Comparison of ENCODE assay signal across 1 fruit fly cellular context in the genomic region with DNA sequence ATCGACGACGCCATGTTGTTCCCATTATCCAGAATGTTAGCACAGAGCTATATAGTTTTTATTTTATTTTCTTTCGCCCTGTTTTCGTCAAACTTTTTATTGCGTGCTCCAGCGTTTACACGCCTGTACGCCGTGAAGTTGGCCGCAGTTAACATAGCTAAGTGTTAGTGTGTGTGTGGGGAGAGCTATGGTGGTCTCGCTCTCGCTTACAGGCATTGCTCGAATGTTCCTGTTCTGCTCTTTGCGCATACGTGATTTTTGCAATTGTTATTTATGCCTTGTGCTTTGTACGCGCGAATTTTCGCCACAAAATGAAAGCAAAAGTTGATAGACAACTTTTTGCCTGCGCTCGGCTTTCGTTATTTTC.
A peak's percentile ranks its signal among the peaks of the same experiment; 100 is the strongest.
TF ChIP-seq lines count a peak whose summit lies in the region.

No protein-coding gene starts in this region.

TF ChIP-seq in whole organism, embryonic, 481 proteins besides CTCF, POLR2A, EP300 and RAD21 (continued from another document and continues in another):
- TF ChIP-seq bab2 (GFP tag; optimal IDR thresholded peaks at IDR 0.05; lab: Kevin White, UChicago) (no peak), ranshi (GFP tag; IDR thresholded peaks at IDR 0.05; lab: Robert Waterston, UW) (no peak; the same call in 1 of the 2 replicates), CG33213 (GFP tag; optimal IDR thresholded peaks at IDR 0.05; lab: Kevin White, UChicago) (peak; percentile 36), CG17912 (GFP tag; optimal IDR thresholded peaks at IDR 0.05; lab: Kevin White, UChicago) (peak; percentile 82), Atf3 (GFP tag; optimal IDR thresholded peaks at IDR 0.05; lab: Kevin White, UChicago) (no peak), stwl (tag; optimal IDR thresholded peaks at IDR 0.05; lab: Kevin White, UChicago) (peak; percentile 16), H2.0 (GFP tag; IDR thresholded peaks at IDR 0.05; lab: Robert Waterston, UW) (no peak), CG9876 (GFP tag; optimal IDR thresholded peaks at IDR 0.05; lab: Kevin White, UChicago) (no peak), Six4 (GFP tag; optimal IDR thresholded peaks at IDR 0.05; lab: Kevin White, UChicago) (no peak), caup (GFP tag; optimal IDR thresholded peaks at IDR 0.05; lab: Kevin White, UChicago; ENCODE audit: severe bottlenecking) (peak; percentile 58), HHEX (GFP tag; optimal IDR thresholded peaks at IDR 0.05; lab: Kevin White, UChicago) (peak; percentile 39), dysf (GFP tag; IDR thresholded peaks at IDR 0.05; lab: Robert Waterston, UW) (peak; percentile 5; the same call in 1 of the 3 replicates), gsb-n (tag; optimal IDR thresholded peaks at IDR 0.05; lab: Kevin White, UChicago) (no peak), HLH3B (GFP tag; IDR thresholded peaks at IDR 0.05; lab: Robert Waterston, UW) (no peak), CG11695 (GFP tag; IDR thresholded peaks at IDR 0.05; lab: Robert Waterston, UW) (no peak), Nf-YA (GFP tag; IDR thresholded peaks at IDR 0.05; lab: Robert Waterston, UW) (no peak; the same call in 1 of the 2 replicates), fd64A (GFP tag; optimal IDR thresholded peaks at IDR 0.05; lab: Kevin White, UChicago) (no peak), CG14710 (tag; optimal IDR thresholded peaks at IDR 0.05; lab: Kevin White, UChicago) (peak; percentile 27), vfl (GFP tag; optimal IDR thresholded peaks at IDR 0.05; lab: Kevin White, UChicago) (no peak), crol (GFP tag; IDR thresholded peaks at IDR 0.05; lab: Robert Waterston, UW) (no peak), insv (GFP tag; optimal IDR thresholded peaks at IDR 0.05; lab: Kevin White, UChicago) (peak in 1 of 2 experiments; percentile 29), salm (tag; optimal IDR thresholded peaks at IDR 0.05; lab: Kevin White, UChicago) (no peak), ab (GFP tag; optimal IDR thresholded peaks at IDR 0.05; lab: Kevin White, UChicago) (no peak), fd3F (GFP tag; optimal IDR thresholded peaks at IDR 0.05; lab: Kevin White, UChicago) (no peak), sd (tag; optimal IDR thresholded peaks at IDR 0.05; lab: Kevin White, UChicago) (peak; percentile 78), mam (GFP tag; optimal IDR thresholded peaks at IDR 0.05; lab: Kevin White, UChicago) (no peak), ac (GFP tag; optimal IDR thresholded peaks at IDR 0.05; lab: Kevin White, UChicago) (no peak), lov (optimal IDR thresholded peaks at IDR 0.05; lab: Kevin White, UChicago) (no peak), lov (GFP tag; IDR thresholded peaks at IDR 0.05; lab: Robert Waterston, UW) (peak; percentile 82; the same call in 2 of the 3 replicates), CG32767 (GFP tag; IDR thresholded peaks at IDR 0.05; lab: Robert Waterston, UW) (0 out of 2 replicates have a peak, but pooled peaks have one; percentile 31), CG15073 (GFP tag; optimal IDR thresholded peaks at IDR 0.05; lab: Kevin White, UChicago) (no peak), crp (GFP tag; optimal IDR thresholded peaks at IDR 0.05; lab: Kevin White, UChicago) (no peak), Trl (optimal IDR thresholded peaks at IDR 0.05; lab: Kevin White, UChicago) (no peak), Trl (GFP tag; optimal IDR thresholded peaks at IDR 0.05; lab: Kevin White, UChicago) (no peak), ro (GFP tag; IDR thresholded peaks at IDR 0.05; lab: Robert Waterston, UW) (no peak), sug (tag; optimal IDR thresholded peaks at IDR 0.05; lab: Kevin White, UChicago) (peak; percentile 21), exex (tag; optimal IDR thresholded peaks at IDR 0.05; lab: Kevin White, UChicago) (no peak), CG1832 (GFP tag; optimal IDR thresholded peaks at IDR 0.05; lab: Kevin White, UChicago) (peak; percentile 86), CG5953 (GFP tag; IDR thresholded peaks at IDR 0.05; lab: Robert Waterston, UW) (no peak), CG10366 (GFP tag; IDR thresholded peaks at IDR 0.05; lab: Robert Waterston, UW) (peak; percentile 13; the same call in 1 of the 2 replicates), CrebB (tag; optimal IDR thresholded peaks at IDR 0.05; lab: Kevin White, UChicago) (no peak), nerfin-2 (GFP tag; IDR thresholded peaks at IDR 0.05; lab: Robert Waterston, UW; ENCODE audit: partially characterized antibody) (peak; percentile 42; the same call in 1 of the 2 replicates), amos (GFP tag; IDR thresholded peaks at IDR 0.05; lab: Robert Waterston, UW; ENCODE audit: partially characterized antibody) (peak; percentile 15; the same call in 1 of the 2 replicates), CG31441 (GFP tag; IDR thresholded peaks at IDR 0.05; lab: Robert Waterston, UW) (no peak), CHES-1-like (GFP tag; optimal IDR thresholded peaks at IDR 0.05; lab: Kevin White, UChicago) (peak; percentile 61), Xrp1 (GFP tag; IDR thresholded peaks at IDR 0.05; lab: Robert Waterston, UW) (no peak), MTF-1 (GFP tag; optimal IDR thresholded peaks at IDR 0.05; lab: Kevin White, UChicago; ENCODE audit: borderline replicate concordance) (peak; percentile 64), CG8924 (tag; optimal IDR thresholded peaks at IDR 0.05; lab: Kevin White, UChicago) (peak; percentile 68), schlank (tag; optimal IDR thresholded peaks at IDR 0.05; lab: Kevin White, UChicago) (no peak), jumu (GFP tag; optimal IDR thresholded peaks at IDR 0.05; lab: Kevin White, UChicago) (no peak), bbx (GFP tag; IDR thresholded peaks at IDR 0.05; lab: Robert Waterston, UW; ENCODE audit: partially characterized antibody) (peak; percentile 25; the same call in 1 of the 2 replicates), CG1024 (GFP tag; IDR thresholded peaks at IDR 0.05; lab: Robert Waterston, UW) (peak; percentile 51), NC2β (GFP tag; optimal IDR thresholded peaks at IDR 0.05; lab: Kevin White, UChicago) (peak; percentile 30), CG11093 (GFP tag; IDR thresholded peaks at IDR 0.05; lab: Robert Waterston, UW) (peak; percentile 27; the same call in 1 of the 3 replicates), Lhr (GFP tag; optimal IDR thresholded peaks at IDR 0.05; lab: Kevin White, UChicago) (no peak), Max (GFP tag; optimal IDR thresholded peaks at IDR 0.05; lab: Kevin White, UChicago) (peak; percentile 15), Tbp (GFP tag; optimal IDR thresholded peaks at IDR 0.05; lab: Kevin White, UChicago) (no peak), danr (GFP tag; IDR thresholded peaks at IDR 0.05; lab: Robert Waterston, UW) (no peak), Ets97D (GFP tag; optimal IDR thresholded peaks at IDR 0.05; lab: Kevin White, UChicago) (peak; percentile 75), CoRest (tag; optimal IDR thresholded peaks at IDR 0.05; lab: Kevin White, UChicago) (no peak), Ada2b (GFP tag; IDR thresholded peaks at IDR 0.05; lab: Robert Waterston, UW) (no peak), ftz-f1 (GFP tag; optimal IDR thresholded peaks at IDR 0.05; lab: Kevin White, UChicago) (no peak), CG14014 (GFP tag; IDR thresholded peaks at IDR 0.05; lab: Robert Waterston, UW) (no peak), CG17829 (tag; optimal IDR thresholded peaks at IDR 0.05; lab: Kevin White, UChicago) (peak; percentile 9), Eip74EF (GFP tag; optimal IDR thresholded peaks at IDR 0.05; lab: Kevin White, UChicago) (no peak), HLHmδ (GFP tag; optimal IDR thresholded peaks at IDR 0.05; lab: Kevin White, UChicago) (peak; percentile 68), sc (optimal IDR thresholded peaks at IDR 0.05; lab: Kevin White, UChicago) (no peak), sc (GFP tag; optimal IDR thresholded peaks at IDR 0.05; lab: Kevin White, UChicago) (no peak), CG6683 (GFP tag; optimal IDR thresholded peaks at IDR 0.05; lab: Kevin White, UChicago) (no peak), CG2120 (GFP tag; optimal IDR thresholded peaks at IDR 0.05; lab: Kevin White, UChicago) (no peak), cg (GFP tag; optimal IDR thresholded peaks at IDR 0.05; lab: Kevin White, UChicago) (peak; percentile 91), Dll (GFP tag; IDR thresholded peaks at IDR 0.05; lab: Robert Waterston, UW; ENCODE audit: partially characterized antibody) (no peak), Dfd (GFP tag; optimal IDR thresholded peaks at IDR 0.05; lab: Kevin White, UChicago) (no peak), Dref (GFP tag; IDR thresholded peaks at IDR 0.05; lab: Robert Waterston, UW) (no peak), CG1233 (GFP tag; optimal IDR thresholded peaks at IDR 0.05; lab: Kevin White, UChicago) (peak; percentile 41), CG7839 (tag; optimal IDR thresholded peaks at IDR 0.05; lab: Kevin White, UChicago) (no peak), gt (GFP tag; IDR thresholded peaks at IDR 0.05; lab: Robert Waterston, UW) (peak; percentile 45; the same call in 1 of the 2 replicates), grn (GFP tag; optimal IDR thresholded peaks at IDR 0.05; lab: Kevin White, UChicago) (no peak), Atf6 (GFP tag; IDR thresholded peaks at IDR 0.05; lab: Robert Waterston, UW) (no peak), btn (GFP tag; optimal IDR thresholded peaks at IDR 0.05; lab: Kevin White, UChicago) (no peak), Gug (GFP tag; IDR thresholded peaks at IDR 0.05; lab: Robert Waterston, UW) (no peak), H15 (GFP tag; IDR thresholded peaks at IDR 0.05; lab: Robert Waterston, UW) (no peak), CG17612 (GFP tag; IDR thresholded peaks at IDR 0.05; lab: Robert Waterston, UW) (no peak), Awh (GFP tag; IDR thresholded peaks at IDR 0.05; lab: Robert Waterston, UW) (no peak), dan (GFP tag; IDR thresholded peaks at IDR 0.05; lab: Robert Waterston, UW) (no peak), Ptx1 (GFP tag; IDR thresholded peaks at IDR 0.05; lab: Robert Waterston, UW) (no peak), fd96Cb (tag; optimal IDR thresholded peaks at IDR 0.05; lab: Kevin White, UChicago) (no peak), vvl (GFP tag; IDR thresholded peaks at IDR 0.05; lab: Robert Waterston, UW) (peak; percentile 37; the same call in 1 of the 2 replicates), kah (GFP tag; optimal IDR thresholded peaks at IDR 0.05; lab: Kevin White, UChicago) (peak; percentile 50), CG4282 (GFP tag; optimal IDR thresholded peaks at IDR 0.05; lab: Kevin White, UChicago) (no peak), CG42726 (GFP tag; IDR thresholded peaks at IDR 0.05; lab: Robert Waterston, UW; ENCODE audit: partially characterized antibody) (no peak), sim (GFP tag; IDR thresholded peaks at IDR 0.05; lab: Robert Waterston, UW) (no peak), CG12299 (tag; optimal IDR thresholded peaks at IDR 0.05; lab: Kevin White, UChicago) (no peak), CG9215 (GFP tag; IDR thresholded peaks at IDR 0.05; lab: Robert Waterston, UW) (no peak; the same call in 1 of the 2 replicates), CG9609 (GFP tag; optimal IDR thresholded peaks at IDR 0.05; lab: Kevin White, UChicago) (no peak), ttk (GFP tag; IDR thresholded peaks at IDR 0.05; lab: Robert Waterston, UW) (no peak), yki (optimal IDR thresholded peaks at IDR 0.05; lab: Kevin White, UChicago) (no peak), chn (GFP tag; optimal IDR thresholded peaks at IDR 0.05; lab: Kevin White, UChicago) (no peak), CG4424 (GFP tag; optimal IDR thresholded peaks at IDR 0.05; lab: Kevin White, UChicago) (no peak), wdn (GFP tag; IDR thresholded peaks at IDR 0.05; lab: Robert Waterston, UW) (peak; percentile 33; the same call in 1 of the 2 replicates), CG6272 (GFP tag; IDR thresholded peaks at IDR 0.05; lab: Robert Waterston, UW) (no peak), BEAF-32 (GFP tag; optimal IDR thresholded peaks at IDR 0.05; lab: Kevin White, UChicago) (peak; percentile 8), pan (optimal IDR thresholded peaks at IDR 0.05; lab: Kevin White, UChicago) (no peak), pan (GFP tag; optimal IDR thresholded peaks at IDR 0.05 in 1 of 2, IDR thresholded peaks at IDR 0.05 in 1 of 2) (peak in 1 of 2 experiments; percentile 37), lilli (GFP tag; optimal IDR thresholded peaks at IDR 0.05; lab: Kevin White, UChicago) (no peak), oc (tag; optimal IDR thresholded peaks at IDR 0.05; lab: Kevin White, UChicago) (peak; percentile 12), hb (GFP tag; IDR thresholded peaks at IDR 0.05; lab: Robert Waterston, UW; ENCODE audit: partially characterized antibody) (no peak), CG14441 (GFP tag; IDR thresholded peaks at IDR 0.05; lab: Robert Waterston, UW) (peak; percentile 50; the same call in 1 of the 2 replicates), CG13296 (GFP tag; optimal IDR thresholded peaks at IDR 0.05; lab: Kevin White, UChicago) (peak; percentile 29), CG2889 (GFP tag; IDR thresholded peaks at IDR 0.05; lab: Robert Waterston, UW) (no peak), CG10267 (tag; optimal IDR thresholded peaks at IDR 0.05; lab: Kevin White, UChicago) (peak; percentile 2), Scr (GFP tag; IDR thresholded peaks at IDR 0.05; lab: Robert Waterston, UW; ENCODE audit: partially characterized antibody) (no peak), CG1647 (GFP tag; optimal IDR thresholded peaks at IDR 0.05; lab: Kevin White, UChicago) (no peak), dm (GFP tag; optimal IDR thresholded peaks at IDR 0.05; lab: Kevin White, UChicago) (peak; percentile 41), TFAM (GFP tag; optimal IDR thresholded peaks at IDR 0.05; lab: Kevin White, UChicago) (no peak), odd (GFP tag; optimal IDR thresholded peaks at IDR 0.05; lab: Kevin White, UChicago) (no peak), CG18476 (GFP tag; optimal IDR thresholded peaks at IDR 0.05; lab: Kevin White, UChicago) (no peak), CG13123 (GFP tag; optimal IDR thresholded peaks at IDR 0.05; lab: Kevin White, UChicago) (peak; percentile 25), CG12104 (GFP tag; optimal IDR thresholded peaks at IDR 0.05; lab: Kevin White, UChicago) (no peak), CG1792 (GFP tag; optimal IDR thresholded peaks at IDR 0.05; lab: Kevin White, UChicago) (no peak), tio (GFP tag; optimal IDR thresholded peaks at IDR 0.05; lab: Kevin White, UChicago) (no peak), CG12236 (GFP tag; optimal IDR thresholded peaks at IDR 0.05; lab: Kevin White, UChicago) (no peak), Poxn (GFP tag; IDR thresholded peaks at IDR 0.05; lab: Robert Waterston, UW) (no peak), CG30403 (GFP tag; optimal IDR thresholded peaks at IDR 0.05; lab: Kevin White, UChicago) (no peak), CG7357 (GFP tag; IDR thresholded peaks at IDR 0.05; lab: Robert Waterston, UW) (no peak), CG18011 (GFP tag; optimal IDR thresholded peaks at IDR 0.05; lab: Kevin White, UChicago) (no peak), Atf-2 (GFP tag; optimal IDR thresholded peaks at IDR 0.05; lab: Kevin White, UChicago) (no peak), chif (GFP tag; optimal IDR thresholded peaks at IDR 0.05; lab: Kevin White, UChicago) (no peak), CG10274 (GFP tag; optimal IDR thresholded peaks at IDR 0.05; lab: Kevin White, UChicago) (no peak)
